Worm (Caenorhabditis elegans) whole organism, midembryonic: ENCODE results near the gene selt-1.2.

Source experiments
- cog-1 ChIP-seq: sonication (generic microtip); optimal IDR thresholded peaks from 2 replicates; lab custom pipeline; 2016; ENCODE audit warnings: missing genetic modification characterization, missing compliant biosample characterization
- klf-2 ChIP-seq: fragments of 200-800 bp; sonication (Bioruptor generic); conservative IDR thresholded peaks from 2 replicates; pipeline ENCODE4 v1.3.6; 2022; ENCODE audit warnings: missing genetic modification reagents, missing genetic modification characterization, missing compliant biosample characterization
- ztf-29 ChIP-seq: fragments of 200-800 bp; sonication (Bioruptor generic); IDR thresholded peaks from 2 replicates; pipeline ENCODE4 v1.3.6; 2022; ENCODE audit warnings: missing genetic modification reagents, missing genetic modification characterization, missing compliant biosample characterization

ce11 chrV:10760839-10761238 lies 13.7 kb upstream of the selt-1.2 start:
- TF ChIP-seq cog-1 (tag; lab: Kevin White, UChicago): no peak
- no peak for TF ChIP-seq klf-2 (GFP tag; lab: Robert Waterston, UW)
- no peak for TF ChIP-seq ztf-29 (GFP tag; lab: Robert Waterston, UW)
